Fruit fly (Drosophila melanogaster): ENCODE measurements around the gene CG33764.

The CG33764 gene

dm6 chr3L:4313299-4313698, 46.0 kb upstream of the CG33764 start, which contains the start of gene Claspin (continued):
- TF ChIP-seq B-H2 (GFP tag; optimal IDR thresholded peaks at IDR 0.05), result peak; percentile 65
- peak; percentile 62 for TF ChIP-seq Xrp1 (GFP tag; IDR thresholded peaks at IDR 0.05)
- no peak for TF ChIP-seq ssp (GFP tag; IDR thresholded peaks at IDR 0.05)
- peak; percentile 53; the same call in 2 of the 3 replicates for TF ChIP-seq CG16813 (GFP tag; IDR thresholded peaks at IDR 0.05; ENCODE audit: partially characterized antibody)
- TF ChIP-seq CG3847 (GFP tag; IDR thresholded peaks at IDR 0.05), result peak; percentile 86
- 0 out of 2 replicates have a peak, but pooled peaks have one; percentile 11 for TF ChIP-seq ranshi (GFP tag; IDR thresholded peaks at IDR 0.05)
- peak; percentile 19 for TF ChIP-seq CG17829 (tag; optimal IDR thresholded peaks at IDR 0.05)
- TF ChIP-seq CG13287 (GFP tag; IDR thresholded peaks at IDR 0.05; ENCODE audit: partially characterized antibody), result peak; percentile 66
- TF ChIP-seq CG8388 (GFP tag; optimal IDR thresholded peaks at IDR 0.05), result no peak
- TF ChIP-seq HmgD (GFP tag; optimal IDR thresholded peaks at IDR 0.05), result peak; percentile 58
- TF ChIP-seq jumu (GFP tag; optimal IDR thresholded peaks at IDR 0.05), result no peak
- no peak for TF ChIP-seq Neu2 (GFP tag; optimal IDR thresholded peaks at IDR 0.05; ENCODE audit: borderline replicate concordance)
- no peak for TF ChIP-seq Six4 (GFP tag; optimal IDR thresholded peaks at IDR 0.05)
- TF ChIP-seq CG11456 (GFP tag; IDR thresholded peaks at IDR 0.05), result peak; percentile 20; the same call in 1 of the 3 replicates
- no peak for TF ChIP-seq Atf-2 (GFP tag; optimal IDR thresholded peaks at IDR 0.05)
- no peak for TF ChIP-seq yki (optimal IDR thresholded peaks at IDR 0.05)
- TF ChIP-seq CG31441 (GFP tag; IDR thresholded peaks at IDR 0.05), result no peak
- no peak for TF ChIP-seq inv (GFP tag; IDR thresholded peaks at IDR 0.05; ENCODE audit: partially characterized antibody)
- TF ChIP-seq trem (tag; optimal IDR thresholded peaks at IDR 0.05), result peak; percentile 38
- no peak for TF ChIP-seq insv (GFP tag; optimal IDR thresholded peaks at IDR 0.05)
- TF ChIP-seq CG4707 (GFP tag; optimal IDR thresholded peaks at IDR 0.05), result no peak
- TF ChIP-seq slp2 (GFP tag; optimal IDR thresholded peaks at IDR 0.05), result no peak
- no peak for TF ChIP-seq pan (optimal IDR thresholded peaks at IDR 0.05)
- TF ChIP-seq pan (GFP tag; optimal IDR thresholded peaks at IDR 0.05 in 1 of 2, IDR thresholded peaks at IDR 0.05 in 1 of 2), result peak in 1 of 2 experiments; percentile 20
- no peak for TF ChIP-seq CG32767 (GFP tag; IDR thresholded peaks at IDR 0.05)
- no peak for TF ChIP-seq Eip74EF (GFP tag; optimal IDR thresholded peaks at IDR 0.05)
- no peak for TF ChIP-seq CG6254 (GFP tag; optimal IDR thresholded peaks at IDR 0.05)
- TF ChIP-seq stwl (tag; optimal IDR thresholded peaks at IDR 0.05), result peak; percentile 72
- no peak for TF ChIP-seq run (tag; optimal IDR thresholded peaks at IDR 0.05)
- TF ChIP-seq sd (tag; optimal IDR thresholded peaks at IDR 0.05), result no peak

DNA sequence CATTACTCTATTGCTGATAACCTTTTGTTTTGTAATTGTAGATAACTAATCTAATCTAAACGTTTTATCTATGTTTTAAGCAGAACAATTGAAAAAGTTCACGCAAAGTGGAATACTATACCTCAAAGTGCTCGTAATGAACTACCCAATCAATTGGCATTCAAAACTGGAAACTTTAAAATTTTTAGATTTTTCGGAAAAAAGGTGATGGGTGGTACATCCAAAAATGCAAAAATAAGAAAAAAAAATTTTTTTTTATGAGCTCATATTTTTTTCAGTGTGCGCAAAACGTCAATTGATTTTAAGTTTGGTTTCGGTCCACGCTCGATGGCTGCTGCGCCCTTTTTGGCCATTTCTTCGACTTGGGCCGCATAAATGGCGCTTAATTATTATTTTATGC, 43.3 kb upstream of the CG33764 start:
- TF ChIP-seq Fer2 (tag; optimal IDR thresholded peaks at IDR 0.05) (no peak), cad (GFP tag; optimal IDR thresholded peaks at IDR 0.05) (no peak), CG11560 (tag; IDR thresholded peaks at IDR 0.05) (no peak), CG17328 (GFP tag; IDR thresholded peaks at IDR 0.05) (no peak), Side (GFP tag; optimal IDR thresholded peaks at IDR 0.05) (no peak), HHEX (GFP tag; optimal IDR thresholded peaks at IDR 0.05) (no peak), al (GFP tag; IDR thresholded peaks at IDR 0.05) (no peak), Bdp1 (GFP tag; optimal IDR thresholded peaks at IDR 0.05) (no peak), fd102C (GFP tag; optimal IDR thresholded peaks at IDR 0.05) (no peak), CG3281 (GFP tag; optimal IDR thresholded peaks at IDR 0.05) (no peak), Optix (GFP tag; IDR thresholded peaks at IDR 0.05) (no peak), CG4424 (GFP tag; optimal IDR thresholded peaks at IDR 0.05) (no peak), MTF-1 (GFP tag; optimal IDR thresholded peaks at IDR 0.05; ENCODE audit: borderline replicate concordance) (no peak), lbe (GFP tag; optimal IDR thresholded peaks at IDR 0.05) (no peak), CG17829 (tag; optimal IDR thresholded peaks at IDR 0.05) (no peak), CG34224 (GFP tag; IDR thresholded peaks at IDR 0.05; ENCODE audit: partially characterized antibody) (no peak), peb (GFP tag; IDR thresholded peaks at IDR 0.05) (no peak), CG1603 (tag; optimal IDR thresholded peaks at IDR 0.05) (no peak), ERR (GFP tag; optimal IDR thresholded peaks at IDR 0.05) (no peak), Bgb (GFP tag; IDR thresholded peaks at IDR 0.05; ENCODE audit: partially characterized antibody) (no peak), Hmx (GFP tag; optimal IDR thresholded peaks at IDR 0.05) (no peak), bowl (GFP tag; IDR thresholded peaks at IDR 0.05) (no peak), amos (GFP tag; IDR thresholded peaks at IDR 0.05; ENCODE audit: partially characterized antibody) (no peak), gcm (GFP tag; optimal IDR thresholded peaks at IDR 0.05) (no peak)
